Fruit fly (Drosophila melanogaster) whole organism, embryonic: ENCODE results near the gene CG11975.

ENCODE experiments used
- Aef1 ChIP-seq: fragments of 200-800 bp; sonication (Bioruptor generic); IDR thresholded peaks from 3 replicates; pipeline ENCODE4 v1.3.6; 2022; ENCODE audit warnings: missing biosample characterization, missing genetic modification characterization
- B-H1 ChIP-seq: fragments of 200-800 bp; sonication (Bioruptor generic); IDR thresholded peaks from 3 replicates; pipeline ENCODE4 v1.3.6; 2022; ENCODE audit warnings: missing biosample characterization, missing genetic modification characterization
- Bdp1 ChIP-seq: fragments of 200-800 bp; sonication (Bioruptor generic); optimal IDR thresholded peaks from 3 replicates; lab custom pipeline; 2016; ENCODE audit warnings: missing biosample characterization, missing genetic modification characterization
- Bgb ChIP-seq: fragments of 200-800 bp; sonication (Bioruptor generic); IDR thresholded peaks from 2 replicates; pipeline ENCODE4 v1.3.6; 2022; ENCODE audit warnings: missing biosample characterization, missing genetic modification characterization; ENCODE audit not compliant: partially characterized antibody
- C15 ChIP-seq: fragments of 200-800 bp; sonication (Bioruptor generic); IDR thresholded peaks from 3 replicates; pipeline ENCODE4 v1.3.6; 2022; ENCODE audit warnings: missing biosample characterization, missing genetic modification characterization
- CG11560 ChIP-seq: fragments of 200-800 bp; sonication (Bioruptor generic); IDR thresholded peaks from 3 replicates; pipeline ENCODE4 v1.3.6; 2022; ENCODE audit warnings: missing biosample characterization, missing genetic modification characterization
- CG15514 ChIP-seq: fragments of 200-800 bp; sonication (Bioruptor generic); optimal IDR thresholded peaks from 3 replicates; lab custom pipeline; 2017; ENCODE audit warnings: missing biosample characterization, missing genetic modification characterization, mild to moderate bottlenecking, moderate library complexity, missing genetic modification reagents
- CG15696 ChIP-seq: fragments of 200-800 bp; sonication (Bioruptor generic); optimal IDR thresholded peaks from 2 replicates; lab custom pipeline; 2019; ENCODE audit warnings: missing biosample characterization, mild to moderate bottlenecking, missing genetic modification characterization, moderate library complexity
- CG17361 ChIP-seq: fragments of 200-800 bp; sonication (Bioruptor generic); IDR thresholded peaks from 3 replicates; pipeline ENCODE4 v1.3.6; 2022; ENCODE audit warnings: missing biosample characterization, missing genetic modification characterization
- CG17612 ChIP-seq: fragments of 200-800 bp; sonication (Bioruptor generic); IDR thresholded peaks from 2 replicates; pipeline ENCODE4 v1.3.6; 2022; ENCODE audit warnings: missing biosample characterization, missing genetic modification characterization
- CG17802 ChIP-seq: fragments of 200-800 bp; sonication (Bioruptor generic); optimal IDR thresholded peaks from 2 replicates; lab custom pipeline; 2018; ENCODE audit warnings: missing biosample characterization, mild to moderate bottlenecking, missing genetic modification characterization, moderate library complexity
- CG17829 ChIP-seq: fragments of 200-800 bp; optimal IDR thresholded peaks from 2 replicates; lab custom pipeline; 2019; ENCODE audit warnings: missing biosample characterization, mild to moderate bottlenecking, missing genetic modification characterization, moderate library complexity
- CG18011 ChIP-seq: fragments of 200-800 bp; sonication (Bioruptor generic); optimal IDR thresholded peaks from 2 replicates; lab custom pipeline; 2017; ENCODE audit warnings: missing biosample characterization, missing genetic modification characterization, mild to moderate bottlenecking, moderate library complexity, missing genotype
- CG18262 ChIP-seq: fragments of 200-800 bp; optimal IDR thresholded peaks from 3 replicates; lab custom pipeline; 2019; ENCODE audit warnings: missing biosample characterization, mild to moderate bottlenecking, missing genetic modification characterization, moderate library complexity
- CG2889 ChIP-seq: fragments of 200-800 bp; sonication (Bioruptor generic); IDR thresholded peaks from 3 replicates; pipeline ENCODE4 v1.3.6; 2022; ENCODE audit warnings: missing biosample characterization, missing genetic modification characterization
- CG34224 ChIP-seq: fragments of 200-800 bp; sonication (Bioruptor generic); IDR thresholded peaks from 3 replicates; pipeline ENCODE4 v1.3.6; 2022; ENCODE audit warnings: missing biosample characterization, missing genetic modification characterization; ENCODE audit not compliant: partially characterized antibody
- CG6689 ChIP-seq: fragments of 200-800 bp; sonication (Bioruptor generic); IDR thresholded peaks from 2 replicates; pipeline ENCODE4 v1.3.6; 2022; ENCODE audit warnings: missing biosample characterization, missing genetic modification characterization
- CG6791 ChIP-seq: fragments of 200-800 bp; sonication (Bioruptor generic); IDR thresholded peaks from 3 replicates; pipeline ENCODE4 v1.3.6; 2022; ENCODE audit warnings: missing biosample characterization, missing genetic modification characterization; ENCODE audit not compliant: partially characterized antibody
- CG7745 ChIP-seq: fragments of 200-800 bp; sonication (Bioruptor generic); optimal IDR thresholded peaks from 2 replicates; lab custom pipeline; 2018; ENCODE audit warnings: missing biosample characterization, mild to moderate bottlenecking, missing genetic modification characterization, moderate library complexity
- D19B ChIP-seq: fragments of 200-800 bp; sonication (Bioruptor generic); optimal IDR thresholded peaks from 2 replicates; lab custom pipeline; 2017; ENCODE audit warnings: missing biosample characterization, mild to moderate bottlenecking, missing genetic modification characterization
- E2f2 ChIP-seq: fragments of 200-800 bp; sonication (Bioruptor generic); IDR thresholded peaks from 2 replicates; pipeline ENCODE4 v1.3.6; 2022; ENCODE audit warnings: missing biosample characterization, missing genetic modification characterization
- GATAe ChIP-seq: fragments of 200-800 bp; sonication (Bioruptor generic); conservative IDR thresholded peaks from 2 replicates; pipeline ENCODE4 v1.3.6; 2022; ENCODE audit warnings: missing biosample characterization, missing genetic modification characterization
- HHEX ChIP-seq: fragments of 200-800 bp; sonication (Bioruptor generic); optimal IDR thresholded peaks from 3 replicates; lab custom pipeline; 2017; ENCODE audit warnings: missing biosample characterization, mild to moderate bottlenecking, missing genetic modification characterization, missing genetic modification reagents
- Hsf ChIP-seq: fragments of 200-800 bp; sonication (Bioruptor generic); optimal IDR thresholded peaks from 3 replicates; lab custom pipeline; 2016; ENCODE audit warnings: missing biosample characterization, missing genetic modification characterization
- MESR4 ChIP-seq: fragments of 200-800 bp; sonication (Bioruptor generic); optimal IDR thresholded peaks from 2 replicates; lab custom pipeline; 2018; ENCODE audit warnings: missing biosample characterization, mild to moderate bottlenecking, missing genetic modification characterization, moderate library complexity
- Max ChIP-seq: fragments of 200-800 bp; sonication (Bioruptor generic); optimal IDR thresholded peaks from 2 replicates; lab custom pipeline; 2016; ENCODE audit warnings: missing biosample characterization, mild to moderate bottlenecking, missing genetic modification characterization
- Med ChIP-seq: fragments of 200-800 bp; sonication (Bioruptor generic); peaks from one replicate; lab custom pipeline; 2016; ENCODE audit warnings: missing biosample characterization, missing genetic modification characterization, mild to moderate bottlenecking, inconsistent platforms, moderate library complexity
- Meics ChIP-seq: fragments of 200-800 bp; sonication (Bioruptor generic); optimal IDR thresholded peaks from 2 replicates; lab custom pipeline; 2017; ENCODE audit warnings: missing biosample characterization, mild to moderate bottlenecking, missing genetic modification characterization
- Rx ChIP-seq: fragments of 200-800 bp; sonication (Bioruptor generic); IDR thresholded peaks from 2 replicates; pipeline ENCODE4 v1.3.6; 2022; ENCODE audit warnings: missing biosample characterization, missing genetic modification characterization
- bigmax ChIP-seq: fragments of 200-800 bp; sonication (Bioruptor generic); optimal IDR thresholded peaks from 2 replicates; lab custom pipeline; 2018; ENCODE audit warnings: missing biosample characterization, mild to moderate bottlenecking, missing genetic modification characterization
- caup ChIP-seq: fragments of 200-800 bp; sonication (Bioruptor generic); optimal IDR thresholded peaks from 3 replicates; lab custom pipeline; 2017; ENCODE audit warnings: missing biosample characterization, mild to moderate bottlenecking, missing genetic modification characterization, moderate library complexity; ENCODE audit not compliant: severe bottlenecking
- chinmo ChIP-seq: fragments of 200-800 bp; sonication (Bioruptor generic); IDR thresholded peaks from 4 replicates; pipeline ENCODE4 v1.3.6; 2022; ENCODE audit warnings: missing biosample characterization, missing genetic modification characterization; ENCODE audit not compliant: partially characterized antibody
- ci ChIP-seq: fragments of 200-800 bp; sonication (Bioruptor generic); IDR thresholded peaks from 3 replicates; pipeline ENCODE4 v1.3.6; 2022; ENCODE audit warnings: missing biosample characterization, missing genetic modification characterization
- danr ChIP-seq: fragments of 200-800 bp; sonication (Bioruptor generic); IDR thresholded peaks from 2 replicates; pipeline ENCODE4 v1.3.6; 2022; ENCODE audit warnings: missing biosample characterization, missing genetic modification characterization
- fd102C ChIP-seq: fragments of 200-800 bp; sonication (Bioruptor generic); optimal IDR thresholded peaks from 2 replicates; lab custom pipeline; 2018; ENCODE audit warnings: missing biosample characterization, mild to moderate bottlenecking, missing genetic modification characterization, moderate library complexity
- fru ChIP-seq: fragments of >200 bp; optimal IDR thresholded peaks from 2 replicates; lab custom pipeline; 2017
- gfzf ChIP-seq: fragments of 200-800 bp; sonication (Bioruptor generic); optimal IDR thresholded peaks from 2 replicates; lab custom pipeline; 2016; ENCODE audit warnings: missing biosample characterization, mild to moderate bottlenecking, missing genetic modification characterization, moderate library complexity
- grau ChIP-seq: fragments of 200-800 bp; optimal IDR thresholded peaks from 3 replicates; lab custom pipeline; 2019; ENCODE audit warnings: missing biosample characterization, mild to moderate bottlenecking, missing genetic modification characterization, moderate library complexity
- grn ChIP-seq: fragments of 200-800 bp; sonication (Bioruptor generic); optimal IDR thresholded peaks from 3 replicates; lab custom pipeline; 2017; ENCODE audit warnings: missing biosample characterization, missing genetic modification characterization
- mam ChIP-seq: fragments of 200-800 bp; sonication (Bioruptor generic); optimal IDR thresholded peaks from 3 replicates; lab custom pipeline; 2016; ENCODE audit warnings: missing biosample characterization, missing genetic modification characterization
- row ChIP-seq: fragments of 200-800 bp; sonication (Bioruptor generic); IDR thresholded peaks from 3 replicates; pipeline ENCODE4 v1.3.6; 2022; ENCODE audit warnings: missing biosample characterization, missing genetic modification characterization
- tio ChIP-seq: fragments of 200-800 bp; sonication (Bioruptor generic); optimal IDR thresholded peaks from 2 replicates; lab custom pipeline; 2017; ENCODE audit warnings: missing biosample characterization, missing genetic modification characterization, inconsistent platforms
- tll ChIP-seq, 2 experiments: fragments of 200-800 bp in 1 of 2; fragments of >200 bp in 1 of 2; sonication (Bioruptor generic) in 1 of 2; optimal IDR thresholded peaks; 2 replicates each; lab custom pipeline; 2017 to 2019; ENCODE audit warnings: missing biosample characterization in 2 of 2, missing genetic modification characterization in 2 of 2, mild to moderate bottlenecking in 1 of 2, moderate library complexity in 1 of 2
- toy ChIP-seq: fragments of 200-800 bp; sonication (Bioruptor generic); IDR thresholded peaks from 2 replicates; pipeline ENCODE4 v1.3.6; 2022; ENCODE audit warnings: missing biosample characterization, missing genetic modification characterization
- ttk ChIP-seq: fragments of 200-800 bp; sonication (Bioruptor generic); IDR thresholded peaks from 2 replicates; pipeline ENCODE4 v2.1.2; 2022; ENCODE audit warnings: missing biosample characterization, missing genetic modification characterization
- twi ChIP-seq: fragments of 200-800 bp; optimal IDR thresholded peaks from 2 replicates; lab custom pipeline; 2019; ENCODE audit warnings: missing biosample characterization, mild to moderate bottlenecking, missing genetic modification characterization, moderate library complexity
- unpg ChIP-seq: fragments of 200-800 bp; sonication (Bioruptor generic); optimal IDR thresholded peaks from 3 replicates; lab custom pipeline; 2018; ENCODE audit warnings: missing biosample characterization, mild to moderate bottlenecking, missing genetic modification characterization, moderate library complexity
- usp ChIP-seq: fragments of >200 bp; optimal IDR thresholded peaks from 2 replicates; lab custom pipeline; 2017; ENCODE audit warnings: missing biosample characterization, missing genetic modification characterization

The CG11975 gene

DNA sequence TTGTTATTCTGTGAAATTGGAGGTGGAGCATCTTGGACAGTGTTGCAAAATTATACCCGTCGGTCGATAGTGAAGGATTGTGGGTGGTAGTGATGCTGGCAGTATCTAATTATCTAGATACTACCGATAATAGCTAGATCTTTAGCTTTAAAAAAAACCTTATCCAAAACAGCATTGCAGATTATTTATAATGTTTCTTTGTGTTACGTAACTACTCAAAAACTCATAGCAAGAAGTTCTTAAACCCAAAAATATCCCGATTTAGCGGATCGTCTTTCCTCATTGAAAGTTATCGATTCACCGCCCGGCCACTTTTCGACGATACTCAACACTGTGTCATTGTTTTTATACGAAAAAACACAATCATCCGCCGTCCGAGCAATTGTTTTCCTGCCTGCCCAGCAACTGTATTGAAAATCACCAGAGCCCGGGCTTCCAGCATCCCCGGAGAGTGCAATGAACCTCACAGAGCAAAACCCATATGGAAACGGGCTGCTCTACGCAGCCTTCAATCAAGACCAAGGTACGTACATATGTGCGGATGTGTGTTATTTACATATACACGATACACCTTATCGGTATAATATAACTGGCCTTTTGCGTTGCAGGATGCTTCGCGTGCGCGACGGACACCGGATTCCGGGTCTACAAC, at the start of gene CG11975 (continued):
- TF ChIP-seq CG6791 (GFP tag; lab: Robert Waterston, UW) (peak; percentile 65; the same call in 2 of the 3 replicates), CG17361 (GFP tag; lab: Robert Waterston, UW) (peak; percentile 80), GATAe (GFP tag; lab: Robert Waterston, UW) (0 out of 2 replicates have a peak, but pooled peaks have one; percentile 54), Max (peak; percentile 79), MESR4 (GFP tag; lab: Kevin White, UChicago) (peak; percentile 36), ci (GFP tag; lab: Robert Waterston, UW) (peak; percentile 29; the same call in 1 of the 3 replicates), grau (tag; lab: Kevin White, UChicago) (peak; percentile 67), CG34224 (peak; percentile 61; the same call in 2 of the 3 replicates), CG18262 (tag; lab: Kevin White, UChicago) (peak; percentile 70), E2f2 (GFP tag; lab: Robert Waterston, UW) (peak; percentile 38; the same call in 1 of the 2 replicates), mam (GFP tag; lab: Kevin White, UChicago) (peak; percentile 90), ttk (GFP tag; lab: Robert Waterston, UW) (0 out of 2 replicates have a peak, but pooled peaks have one; percentile 9), tio (GFP tag; lab: Kevin White, UChicago) (no peak), CG17829 (tag; lab: Kevin White, UChicago) (peak; percentile 72), Aef1 (GFP tag; lab: Robert Waterston, UW) (peak; percentile 48; the same call in 2 of the 3 replicates), D19B (GFP tag; lab: Kevin White, UChicago) (peak; percentile 40), CG2889 (GFP tag; lab: Robert Waterston, UW) (0 out of 3 replicates have a peak, but pooled peaks have one; percentile 37), CG6689 (GFP tag; lab: Robert Waterston, UW) (0 out of 2 replicates have a peak, but pooled peaks have one; percentile 47), bigmax (no peak), usp (no peak), twi (tag; lab: Kevin White, UChicago) (peak; percentile 63), C15 (GFP tag; lab: Robert Waterston, UW) (0 out of 3 replicates have a peak, but pooled peaks have one; percentile 17), HHEX (peak; percentile 66), CG18011 (GFP tag; lab: Kevin White, UChicago) (peak; percentile 78), CG15514 (GFP tag; lab: Kevin White, UChicago) (peak; percentile 77), CG15696 (tag; lab: Kevin White, UChicago) (peak; percentile 62), row (GFP tag; lab: Robert Waterston, UW) (peak; percentile 87), Med (peak; percentile 97), toy (GFP tag; lab: Robert Waterston, UW) (no peak), CG7745 (tag; lab: Kevin White, UChicago) (no peak), danr (GFP tag; lab: Robert Waterston, UW) (no peak; the same call in 1 of the 2 replicates), CG17612 (GFP tag; lab: Robert Waterston, UW) (no peak), CG17802 (tag; lab: Kevin White, UChicago) (peak; percentile 20), Bgb (GFP tag; lab: Robert Waterston, UW) (peak; percentile 66), Hsf (GFP tag; lab: Kevin White, UChicago) (peak; percentile 83), chinmo (GFP tag; lab: Robert Waterston, UW) (no peak), fru (lab: Kevin White, UChicago) (no peak), Meics (GFP tag; lab: Kevin White, UChicago) (peak; percentile 57), CG11560 (tag; lab: Robert Waterston, UW) (no peak; the same call in 2 of the 3 replicates), grn (GFP tag; lab: Kevin White, UChicago) (no peak), tll (GFP tag; optimal IDR thresholded peaks at IDR 0.05; lab: Kevin White, UChicago) (peak in 1 of 2 experiments; percentile 51), gfzf (GFP tag; lab: Kevin White, UChicago) (peak; percentile 35), B-H1 (GFP tag; lab: Robert Waterston, UW) (no peak), Bdp1 (GFP tag; lab: Kevin White, UChicago) (peak; percentile 75), Rx (GFP tag; lab: Robert Waterston, UW) (peak; percentile 28; the same call in 1 of the 2 replicates), caup (GFP tag; lab: Kevin White, UChicago) (peak; percentile 80), unpg (GFP tag; lab: Kevin White, UChicago) (no peak), fd102C (no peak)
